Worm (Caenorhabditis elegans): ENCODE measurements around the gene F47E1.20.

DNA sequence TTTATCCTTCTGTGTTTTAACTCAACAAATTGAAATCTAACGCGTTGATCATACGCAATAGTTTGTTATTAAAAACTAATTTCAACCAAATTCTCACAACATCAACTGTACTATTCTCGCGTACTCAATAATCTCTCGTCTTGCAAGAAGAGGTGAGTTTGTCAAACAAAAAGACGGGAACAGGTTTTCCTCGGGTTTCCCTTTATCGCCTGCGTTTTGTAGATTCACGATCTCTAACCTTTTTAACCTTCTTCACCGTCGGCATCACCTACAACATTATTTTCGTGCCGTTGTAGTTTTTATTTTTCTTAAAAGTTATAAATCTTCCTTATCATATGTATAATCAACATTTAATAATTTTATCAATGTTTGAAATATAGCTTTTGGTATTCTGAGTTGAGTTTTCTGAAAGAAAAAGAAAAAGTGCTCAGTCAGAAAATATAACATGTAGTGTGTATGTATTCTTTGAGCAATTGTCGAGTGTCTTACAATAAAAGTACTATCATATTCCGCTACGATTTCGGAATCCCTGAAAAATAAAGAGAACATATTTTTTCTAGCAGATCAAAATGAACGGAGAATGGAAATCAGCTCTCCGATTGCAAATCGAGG lies 19.7 kb upstream of the F47E1.20 start, which contains the start of gene snf-12:
- TF ChIP-seq zfp-3 (GFP tag; conservative IDR thresholded peaks at IDR 0.05) (no peak), spr-1 (tag; optimal IDR thresholded peaks at IDR 0.05) (no peak), ceh-82 (tag; optimal IDR thresholded peaks at IDR 0.05) (no peak), ces-1 (GFP tag; optimal IDR thresholded peaks at IDR 0.05) (no peak), ZK546.5 (tag; optimal IDR thresholded peaks at IDR 0.05) (no peak)
